Worm (Caenorhabditis elegans): ENCODE data around the gene F18C5.10.

ce11 chrII:6565077-6565476 is 3.8 kb upstream of the F18C5.10 start, which contains the start of gene mpz-3:
- TF ChIP-seq efl-1 (optimal IDR thresholded peaks at IDR 0.05): peak; percentile 20 to 38
- peak in 1 of 2 experiments; percentile 94 for TF ChIP-seq efl-1 (GFP tag; optimal IDR thresholded peaks at IDR 0.05 in 1 of 2)
- TF ChIP-seq nhr-28 (tag; optimal IDR thresholded peaks at IDR 0.05): no peak
- peak in 2 of 3 experiments; percentile 17 to 49 for TF ChIP-seq ceh-82 (tag; optimal IDR thresholded peaks at IDR 0.05)
- no peak for TF ChIP-seq ces-1 (GFP tag; optimal IDR thresholded peaks at IDR 0.05)
- TF ChIP-seq F16B12.6 (tag; optimal IDR thresholded peaks at IDR 0.05): no peak
- TF ChIP-seq unc-98 (GFP tag; IDR thresholded peaks at IDR 0.05): no peak
- no peak for TF ChIP-seq alr-1 (tag; optimal IDR thresholded peaks at IDR 0.05; ENCODE audit: borderline replicate concordance)
- no peak for TF ChIP-seq ztf-11 (tag; optimal IDR thresholded peaks at IDR 0.05)
- no peak for TF ChIP-seq egl-27 (tag; optimal IDR thresholded peaks at IDR 0.05)
- peak; percentile 7 for TF ChIP-seq blmp-1 (tag; optimal IDR thresholded peaks at IDR 0.05)
- TF ChIP-seq fos-1 (tag; optimal IDR thresholded peaks at IDR 0.05): no peak
- no peak for TF ChIP-seq C34B4.2 (tag; optimal IDR thresholded peaks at IDR 0.05)
- TF ChIP-seq snpc-4 (tag; optimal IDR thresholded peaks at IDR 0.05): no peak
- no peak for TF ChIP-seq nhr-11 (tag; optimal IDR thresholded peaks at IDR 0.05)
